Fruit fly (Drosophila melanogaster): Measurements from ENCODE around the gene SdhC.
A peak's percentile ranks its signal among the peaks of the same experiment; 100 is the strongest.

The SdhC gene

DNA sequence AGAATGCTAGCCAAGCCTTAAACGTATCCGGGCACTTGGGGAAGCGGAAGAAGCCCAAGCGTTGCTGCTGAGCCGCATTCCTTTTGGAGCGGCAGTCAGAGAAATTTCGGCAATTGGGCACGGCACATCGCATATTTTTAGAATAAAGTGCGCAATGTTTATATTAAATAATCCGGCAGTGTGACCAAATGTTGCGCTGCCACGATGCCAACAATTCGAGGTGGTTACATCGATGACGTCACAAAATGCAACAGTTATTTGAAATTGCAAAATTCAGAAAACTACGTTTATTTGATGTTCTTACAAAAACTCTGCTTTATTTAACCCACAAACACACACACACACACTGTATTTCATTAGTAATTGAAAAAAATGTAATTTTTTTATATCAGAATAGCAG, 10.2 kb upstream of the SdhC start, which contains the start of gene CG6689:
TSS of gene CG6689 (minus strand) at position 182 of the 400 bp plus-strand sequence.
- no peak for TF ChIP-seq CG12605 (GFP tag; IDR thresholded peaks at IDR 0.05)
- 0 out of 3 replicates have a peak, but pooled peaks have one; percentile 21 for TF ChIP-seq CG4496 (GFP tag; IDR thresholded peaks at IDR 0.05)

DNA sequence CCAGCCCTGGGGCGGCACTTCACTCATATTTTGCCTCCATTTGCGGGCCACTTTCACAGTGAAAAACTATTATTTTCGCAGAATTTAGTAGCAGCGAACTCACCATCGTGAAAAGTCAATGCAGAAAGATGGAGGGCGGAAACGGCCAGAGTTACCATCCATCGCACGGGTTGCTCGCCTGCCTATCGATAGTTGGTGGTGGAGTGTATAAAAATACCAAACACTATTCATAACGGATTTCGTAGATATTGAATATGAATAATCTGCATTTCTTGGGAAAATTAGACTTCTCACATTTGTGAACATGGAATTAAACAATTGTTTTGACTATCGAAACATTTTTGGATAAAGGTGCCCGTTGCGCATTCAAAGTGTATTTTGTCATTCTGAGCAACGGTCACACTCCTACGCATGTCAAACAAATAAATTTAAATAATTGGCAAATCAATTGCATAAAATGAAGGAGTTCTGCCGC, 6.5 kb upstream of the SdhC start, which contains the start of the genes RpS25 and CG4820:
TSS of gene RpS25 (minus strand) at position 132 of the 475 bp plus-strand sequence.
TSS of gene CG4820 (plus strand) at position 380 of the 475 bp plus-strand sequence.
- TF ChIP-seq CG9948 (tag; optimal IDR thresholded peaks at IDR 0.05) (peak; percentile 11), CG4496 (GFP tag; IDR thresholded peaks at IDR 0.05) (peak; percentile 51; the same call in 1 of the 3 replicates), CG17806 (tag; optimal IDR thresholded peaks at IDR 0.05) (peak; percentile 38), CG8301 (tag; optimal IDR thresholded peaks at IDR 0.05) (peak; percentile 48), CG12605 (GFP tag; IDR thresholded peaks at IDR 0.05) (no peak), fd96Ca (GFP tag; IDR thresholded peaks at IDR 0.05) (no peak), CG15710 (tag; optimal IDR thresholded peaks at IDR 0.05) (peak; percentile 73), D1 (tag; optimal IDR thresholded peaks at IDR 0.05) (no peak), CG14655 (GFP tag; optimal IDR thresholded peaks at IDR 0.05) (no peak), rn (GFP tag; IDR thresholded peaks at IDR 0.05) (no peak), Ets98B (GFP tag; IDR thresholded peaks at IDR 0.05) (peak; percentile 51), CG32121 (GFP tag; IDR thresholded peaks at IDR 0.05) (no peak; the same call in 1 of the 2 replicates), gl (tag; optimal IDR thresholded peaks at IDR 0.05) (peak; percentile 66), CG34367 (tag; optimal IDR thresholded peaks at IDR 0.05) (peak; percentile 87), EcR (GFP tag; optimal IDR thresholded peaks at IDR 0.05) (no peak), Pif1A (GFP tag; optimal IDR thresholded peaks at IDR 0.05) (no peak), CG13204 (GFP tag; optimal IDR thresholded peaks at IDR 0.05) (no peak), Snoo (tag; optimal IDR thresholded peaks at IDR 0.05) (peak; percentile 92), CG8159 (tag; optimal IDR thresholded peaks at IDR 0.05) (peak; percentile 63), Pif1B (GFP tag; optimal IDR thresholded peaks at IDR 0.05) (peak; percentile 45), CG10348 (GFP tag; IDR thresholded peaks at IDR 0.05) (no peak)

DNA sequence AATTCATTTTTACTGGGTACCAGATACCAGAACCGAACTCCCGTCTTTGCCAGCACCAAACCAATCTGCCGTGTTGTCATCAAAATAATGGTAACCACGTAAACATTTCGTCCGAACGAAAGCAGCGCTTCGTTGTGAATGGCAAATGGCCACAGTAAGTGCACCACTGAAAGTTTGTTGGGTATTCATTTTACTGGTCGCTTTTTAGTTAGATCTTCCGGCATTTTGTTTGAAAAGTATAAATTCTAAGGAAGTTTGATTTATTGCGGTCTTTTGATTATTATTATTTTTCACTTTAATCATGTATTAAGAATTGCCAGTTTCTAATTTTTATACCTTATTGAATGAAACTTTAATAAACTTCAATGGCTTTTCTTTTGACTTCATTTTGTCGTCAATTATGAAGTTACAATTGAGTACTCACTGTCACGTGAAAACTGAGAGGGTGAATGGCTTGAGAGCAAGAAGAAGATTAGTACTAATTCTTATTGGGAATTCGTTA, 4.9 kb upstream of the SdhC start, which contains the start of gene ZnT86D:
TSS of gene ZnT86D (minus strand) at position 91 of the 502 bp plus-strand sequence.
- TF ChIP-seq Ets98B (GFP tag; IDR thresholded peaks at IDR 0.05) (peak; percentile 35; the same call in 1 of the 2 replicates), CG9948 (tag; optimal IDR thresholded peaks at IDR 0.05) (peak; percentile 58), CG10348 (GFP tag; IDR thresholded peaks at IDR 0.05) (no peak), CG34367 (tag; optimal IDR thresholded peaks at IDR 0.05) (peak; percentile 45), CG8159 (tag; optimal IDR thresholded peaks at IDR 0.05) (peak; percentile 66), CG4496 (GFP tag; IDR thresholded peaks at IDR 0.05) (peak; percentile 51; the same call in 1 of the 3 replicates), D1 (tag; optimal IDR thresholded peaks at IDR 0.05) (no peak), CG15710 (tag; optimal IDR thresholded peaks at IDR 0.05) (peak; percentile 62), CG14655 (GFP tag; optimal IDR thresholded peaks at IDR 0.05) (no peak), CG32121 (GFP tag; IDR thresholded peaks at IDR 0.05) (peak; percentile 10; the same call in 1 of the 2 replicates), gl (tag; optimal IDR thresholded peaks at IDR 0.05) (no peak), CG13204 (GFP tag; optimal IDR thresholded peaks at IDR 0.05) (no peak), fd96Ca (GFP tag; IDR thresholded peaks at IDR 0.05) (no peak), CG17806 (tag; optimal IDR thresholded peaks at IDR 0.05) (peak; percentile 45), Pif1B (GFP tag; optimal IDR thresholded peaks at IDR 0.05) (peak; percentile 39), CG12605 (GFP tag; IDR thresholded peaks at IDR 0.05) (peak; percentile 55), Snoo (tag; optimal IDR thresholded peaks at IDR 0.05) (peak; percentile 35), CG8301 (tag; optimal IDR thresholded peaks at IDR 0.05) (peak; percentile 47), Pif1A (GFP tag; optimal IDR thresholded peaks at IDR 0.05) (no peak), EcR (GFP tag; optimal IDR thresholded peaks at IDR 0.05) (peak; percentile 33), rn (GFP tag; IDR thresholded peaks at IDR 0.05) (0 out of 2 replicates have a peak, but pooled peaks have one; percentile 12)

DNA sequence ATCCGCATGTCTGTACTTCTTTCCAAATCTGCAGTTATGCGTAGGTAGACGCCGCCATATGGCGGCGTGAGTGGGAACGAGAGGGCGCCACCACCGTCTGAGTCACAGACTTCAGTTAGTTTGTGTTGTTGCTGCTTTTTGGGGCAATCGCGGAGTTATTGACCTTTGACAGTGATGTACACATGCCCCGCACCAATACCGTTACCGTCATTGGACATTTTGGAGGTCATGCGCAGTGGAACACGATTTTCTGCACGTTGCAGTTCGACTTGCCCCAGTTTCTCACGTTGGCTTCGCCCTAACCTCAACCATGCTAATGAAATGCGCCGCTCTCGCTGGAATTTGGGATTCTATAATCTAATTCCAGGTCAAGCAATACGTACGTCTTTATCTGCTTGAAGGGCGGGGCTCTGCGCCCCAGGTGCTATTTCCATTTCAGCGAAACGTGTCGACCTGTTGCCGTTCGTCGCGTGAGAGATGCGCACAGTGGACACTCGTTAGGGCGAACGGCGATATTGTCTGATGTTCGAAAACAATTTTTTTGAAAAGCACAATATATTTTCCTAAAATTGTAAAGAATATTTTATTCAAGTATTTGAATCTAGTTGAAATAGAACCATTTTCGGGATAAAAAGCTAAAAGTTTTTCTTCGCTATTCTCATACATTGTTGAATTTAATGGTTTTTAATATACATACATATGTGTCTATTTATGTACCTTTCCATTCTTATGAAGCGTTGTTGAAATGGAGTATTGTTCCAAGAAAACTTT, 1.8 kb upstream of the SdhC start:
- TF ChIP-seq CG17806 (tag; optimal IDR thresholded peaks at IDR 0.05) (peak; percentile 61), CG13204 (GFP tag; optimal IDR thresholded peaks at IDR 0.05) (no peak), CG15710 (tag; optimal IDR thresholded peaks at IDR 0.05) (peak; percentile 58), Pif1B (GFP tag; optimal IDR thresholded peaks at IDR 0.05) (peak; percentile 41), CG12605 (GFP tag; IDR thresholded peaks at IDR 0.05) (peak; percentile 78), EcR (GFP tag; optimal IDR thresholded peaks at IDR 0.05) (peak; percentile 95), CG34367 (tag; optimal IDR thresholded peaks at IDR 0.05) (peak; percentile 29), rn (GFP tag; IDR thresholded peaks at IDR 0.05) (peak; percentile 27; the same call in 1 of the 2 replicates), Pif1A (GFP tag; optimal IDR thresholded peaks at IDR 0.05) (peak; percentile 66), CG8301 (tag; optimal IDR thresholded peaks at IDR 0.05) (peak; percentile 59), fd96Ca (GFP tag; IDR thresholded peaks at IDR 0.05) (no peak; the same call in 2 of the 3 replicates), CG14655 (GFP tag; optimal IDR thresholded peaks at IDR 0.05) (no peak), Snoo (tag; optimal IDR thresholded peaks at IDR 0.05) (peak; percentile 56), gl (tag; optimal IDR thresholded peaks at IDR 0.05) (no peak), CG4496 (GFP tag; IDR thresholded peaks at IDR 0.05) (peak; percentile 65; the same call in 2 of the 3 replicates), CG9948 (tag; optimal IDR thresholded peaks at IDR 0.05) (peak; percentile 44), Ets98B (GFP tag; IDR thresholded peaks at IDR 0.05) (peak; percentile 62), CG8159 (tag; optimal IDR thresholded peaks at IDR 0.05) (peak; percentile 58), CG10348 (GFP tag; IDR thresholded peaks at IDR 0.05) (no peak), D1 (tag; optimal IDR thresholded peaks at IDR 0.05) (no peak), CG32121 (GFP tag; IDR thresholded peaks at IDR 0.05) (peak; percentile 73)
